Worm (Caenorhabditis elegans): ENCODE results near the gene srd-59.

ce11 chrII:7225864-7226522, 20.5 kb downstream of the srd-59 start, which contains the start of gene clh-3:
- TF ChIP-seq tab-1 (GFP tag; IDR thresholded peaks at IDR 0.05) = no peak
- TF ChIP-seq ztf-29 (GFP tag; IDR thresholded peaks at IDR 0.05) = no peak
- no peak for TF ChIP-seq ref-1 (GFP tag; conservative IDR thresholded peaks at IDR 0.05)
- TF ChIP-seq cog-1 (tag; optimal IDR thresholded peaks at IDR 0.05) = no peak
- no peak for TF ChIP-seq T22C8.4 (GFP tag; IDR thresholded peaks at IDR 0.05)
- TF ChIP-seq flt-1 (GFP tag; IDR thresholded peaks at IDR 0.05) = no peak

All from whole organism, midembryonic.